Fruit fly (Drosophila melanogaster): ENCODE measurements around the gene kmr.

kmr gene

dm6 chr3R:13793105-13793978 is 78.3 kb downstream of the kmr start (continued):
- TF ChIP-seq Eip93F (GFP tag; optimal IDR thresholded peaks at IDR 0.05) (peak; percentile 70), OdsH (GFP tag; optimal IDR thresholded peaks at IDR 0.05) (peak; percentile 63), lz (GFP tag; optimal IDR thresholded peaks at IDR 0.05) (peak; percentile 89), salr (GFP tag; optimal IDR thresholded peaks at IDR 0.05) (no peak), CG8319 (GFP tag; optimal IDR thresholded peaks at IDR 0.05) (peak; percentile 32), CG11902 (GFP tag; optimal IDR thresholded peaks at IDR 0.05) (peak; percentile 61), esn (GFP tag; optimal IDR thresholded peaks at IDR 0.05) (peak; percentile 92), topi (GFP tag; optimal IDR thresholded peaks at IDR 0.05) (peak; percentile 88), Smox (GFP tag; optimal IDR thresholded peaks at IDR 0.05) (peak; percentile 88), CG6163 (GFP tag; IDR thresholded peaks at IDR 0.05) (0 out of 3 replicates have a peak, but pooled peaks have one; percentile 53), Eip75B (GFP tag; optimal IDR thresholded peaks at IDR 0.05) (peak; percentile 57), achi (GFP tag; optimal IDR thresholded peaks at IDR 0.05) (peak; percentile 51), CG6792 (GFP tag; optimal IDR thresholded peaks at IDR 0.05) (peak; percentile 72), CG3919 (GFP tag; optimal IDR thresholded peaks at IDR 0.05) (peak; percentile 60), CG10631 (GFP tag; optimal IDR thresholded peaks at IDR 0.05) (peak; percentile 56), Sox102F (GFP tag; optimal IDR thresholded peaks at IDR 0.05) (peak; percentile 90), CG10669 (GFP tag; optimal IDR thresholded peaks at IDR 0.05) (no peak), fkh (GFP tag; optimal IDR thresholded peaks at IDR 0.05) (no peak), vri (GFP tag; optimal IDR thresholded peaks at IDR 0.05) (peak; percentile 10)

dm6 chr3R:13793979-13794665 is 79.1 kb downstream of the kmr start:
- TF ChIP-seq Lpt (GFP tag; optimal IDR thresholded peaks at IDR 0.05) (no peak), topi (GFP tag; optimal IDR thresholded peaks at IDR 0.05) (peak; percentile 83), CG16779 (tag; optimal IDR thresholded peaks at IDR 0.05) (no peak), CG6808 (GFP tag; optimal IDR thresholded peaks at IDR 0.05) (no peak), pdm3 (GFP tag; optimal IDR thresholded peaks at IDR 0.05) (peak; percentile 64), Eip78C (GFP tag) (peak; percentile 81), CG7368 (GFP tag; optimal IDR thresholded peaks at IDR 0.05) (peak; percentile 52), fd59A (GFP tag; optimal IDR thresholded peaks at IDR 0.05) (no peak), Met (GFP tag; optimal IDR thresholded peaks at IDR 0.05) (peak; percentile 85), Eip93F (GFP tag; optimal IDR thresholded peaks at IDR 0.05) (peak; percentile 87), cyc (GFP tag; optimal IDR thresholded peaks at IDR 0.05) (peak; percentile 75), CG10631 (GFP tag; optimal IDR thresholded peaks at IDR 0.05) (peak; percentile 56), acj6 (GFP tag; optimal IDR thresholded peaks at IDR 0.05) (peak; percentile 72), Blimp-1 (GFP tag; optimal IDR thresholded peaks at IDR 0.05) (peak; percentile 66), CG3919 (GFP tag; optimal IDR thresholded peaks at IDR 0.05) (peak; percentile 50), CG3032 (tag; optimal IDR thresholded peaks at IDR 0.05) (no peak), CG9139 (GFP tag; optimal IDR thresholded peaks at IDR 0.05) (no peak), salr (GFP tag; optimal IDR thresholded peaks at IDR 0.05) (no peak), net (GFP tag; optimal IDR thresholded peaks at IDR 0.05) (peak; percentile 55), CG15336 (GFP tag; IDR thresholded peaks at IDR 0.05) (peak; percentile 56), CG6276 (GFP tag; optimal IDR thresholded peaks at IDR 0.05) (peak; percentile 54), dsx (GFP tag; optimal IDR thresholded peaks at IDR 0.05; ENCODE audit: poor library complexity, severe bottlenecking) (no peak), Hr38 (GFP tag; optimal IDR thresholded peaks at IDR 0.05) (no peak), fkh (GFP tag; optimal IDR thresholded peaks at IDR 0.05) (no peak), CG32006 (GFP tag; optimal IDR thresholded peaks at IDR 0.05) (peak; percentile 68), achi (GFP tag; optimal IDR thresholded peaks at IDR 0.05) (peak; percentile 67), Hr4 (GFP tag; optimal IDR thresholded peaks at IDR 0.05) (peak; percentile 57), dac (GFP tag; optimal IDR thresholded peaks at IDR 0.05) (peak; percentile 32), fd85E (GFP tag; optimal IDR thresholded peaks at IDR 0.05) (no peak), Hr39 (GFP tag; optimal IDR thresholded peaks at IDR 0.05) (peak; percentile 78), vri (GFP tag; optimal IDR thresholded peaks at IDR 0.05) (no peak), CG31627 (GFP tag; optimal IDR thresholded peaks at IDR 0.05) (peak; percentile 78), spab (GFP tag; optimal IDR thresholded peaks at IDR 0.05) (no peak), ss (GFP tag; optimal IDR thresholded peaks at IDR 0.05) (no peak), CG6792 (GFP tag; optimal IDR thresholded peaks at IDR 0.05) (peak; percentile 78), CG8319 (GFP tag; optimal IDR thresholded peaks at IDR 0.05) (peak; percentile 67), Eip75B (GFP tag; optimal IDR thresholded peaks at IDR 0.05) (no peak), esn (GFP tag; optimal IDR thresholded peaks at IDR 0.05) (peak; percentile 87)
